Worm (Caenorhabditis elegans): ENCODE data around the gene T19B10.5.
A peak's percentile ranks its signal among the peaks of the same experiment; 100 is the strongest.
"Not testable (repeated sequence)": the region's sequence is repeated elsewhere in the genome, so short reads cannot be mapped to it uniquely, and the experiment has no call there.

T19B10.5 gene

ce11 chrV:11271051-11271450 is 36.6 kb downstream of the T19B10.5 start, which contains the start of gene clec-222:
Gene clec-222 (plus strand): TSS chrV:11271351.
- no peak for TF ChIP-seq pes-1 (GFP tag; IDR thresholded peaks at IDR 0.05)
- no peak for TF ChIP-seq aly-1 (tag; optimal IDR thresholded peaks at IDR 0.05)
- TF ChIP-seq F13C5.2 (tag; optimal IDR thresholded peaks at IDR 0.05), result no peak
- TF ChIP-seq tra-4 (tag; optimal IDR thresholded peaks at IDR 0.05), result no peak
- TF ChIP-seq ets-7 (tag; optimal IDR thresholded peaks at IDR 0.05), result no peak
- TF ChIP-seq tbx-11 (GFP tag; IDR thresholded peaks at IDR 0.05), result no peak
- no peak for TF ChIP-seq tbx-37 (GFP tag; conservative IDR thresholded peaks at IDR 0.05)
- TF ChIP-seq scrt-1 (GFP tag; IDR thresholded peaks at IDR 0.05), result no peak

- no peak for TF ChIP-seq tbx-11 (GFP tag; IDR thresholded peaks at IDR 0.05)
Measured at ce11 chrV:11272848-11273247, 38.4 kb downstream of the T19B10.5 start, which contains the start of gene clec-223. Gene clec-223 (plus strand): TSS chrV:11273148.

- TF ChIP-seq B0310.2 (tag; optimal IDR thresholded peaks at IDR 0.05), result no peak
- TF ChIP-seq pes-1 (GFP tag; IDR thresholded peaks at IDR 0.05), result no peak
- TF ChIP-seq aly-1 (tag; optimal IDR thresholded peaks at IDR 0.05), result no peak
- TF ChIP-seq ama-1 (optimal IDR thresholded peaks at IDR 0.05), result no peak
- no peak for TF ChIP-seq ceh-36 (tag; optimal IDR thresholded peaks at IDR 0.05)
- TF ChIP-seq ceh-13 (GFP tag; optimal IDR thresholded peaks at IDR 0.05), result no peak
- TF ChIP-seq tbx-37 (GFP tag; conservative IDR thresholded peaks at IDR 0.05), result no peak
- no peak for TF ChIP-seq F13C5.2 (tag; optimal IDR thresholded peaks at IDR 0.05)
- TF ChIP-seq tra-4 (tag; optimal IDR thresholded peaks at IDR 0.05), result no peak
- TF ChIP-seq hnd-1 (tag; optimal IDR thresholded peaks at IDR 0.05), result no peak
- TF ChIP-seq hmg-4 (GFP tag; optimal IDR thresholded peaks at IDR 0.05), result no peak
- no peak for TF ChIP-seq tbx-11 (GFP tag; IDR thresholded peaks at IDR 0.05)
- no peak for TF ChIP-seq ets-7 (tag; optimal IDR thresholded peaks at IDR 0.05)
- no peak for TF ChIP-seq flt-1 (GFP tag; IDR thresholded peaks at IDR 0.05)
Measured at ce11 chrV:11279564-11279963, 45.1 kb downstream of the T19B10.5 start.

DNA sequence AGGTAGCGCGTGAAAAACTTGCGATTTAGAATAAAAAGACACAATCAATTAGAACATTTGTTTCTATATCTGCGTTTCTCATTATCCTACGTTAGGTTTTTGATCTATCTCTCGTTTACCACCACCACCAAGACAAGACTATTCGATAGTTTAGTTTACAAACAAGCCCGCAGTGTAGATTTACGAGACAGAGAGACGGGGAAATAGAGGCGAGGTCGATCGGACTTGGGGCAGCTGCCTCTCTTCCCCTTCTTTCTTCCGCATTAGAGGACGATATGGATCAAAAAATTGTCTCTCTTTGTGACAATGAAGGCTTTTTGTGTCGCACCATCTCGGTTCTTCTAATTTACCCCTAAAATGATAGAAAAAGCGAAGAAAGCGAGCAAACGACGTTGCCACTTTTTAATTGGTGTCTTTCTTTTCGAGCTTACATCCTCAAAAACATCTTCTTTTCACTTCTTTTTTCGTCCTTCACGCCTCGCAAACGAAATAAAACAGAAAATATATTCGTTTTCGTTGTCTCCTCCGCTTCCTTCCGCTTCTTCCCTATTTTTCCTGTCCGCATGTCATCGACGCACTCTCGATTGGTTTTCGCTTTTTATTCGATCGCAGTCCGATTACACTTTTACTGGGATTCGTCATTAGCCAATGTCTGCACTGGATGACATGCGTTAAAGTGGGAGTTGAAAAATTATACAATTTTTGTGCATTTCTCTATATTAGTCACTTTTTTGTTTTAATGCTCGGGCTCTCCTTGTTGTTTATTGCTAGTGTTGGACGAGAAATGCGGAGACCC is 47.2 kb downstream of the T19B10.5 start:
- TF ChIP-seq ceh-36 (tag; optimal IDR thresholded peaks at IDR 0.05), result no peak
- peak; percentile 52 for TF ChIP-seq hmg-4 (GFP tag; optimal IDR thresholded peaks at IDR 0.05)
- no peak for TF ChIP-seq ama-1 (optimal IDR thresholded peaks at IDR 0.05)

ce11 chrV:11282272-11282671 is 47.8 kb downstream of the T19B10.5 start, which contains the start of gene gly-20:
Gene gly-20 (plus strand): TSS chrV:11282572.
- TF ChIP-seq ceh-36 (tag; optimal IDR thresholded peaks at IDR 0.05) (no peak), aly-1 (tag; optimal IDR thresholded peaks at IDR 0.05) (no peak), ama-1 (optimal IDR thresholded peaks at IDR 0.05) (no peak), tbx-37 (GFP tag; conservative IDR thresholded peaks at IDR 0.05) (no peak), F13C5.2 (tag; optimal IDR thresholded peaks at IDR 0.05) (no peak), tbx-11 (GFP tag; IDR thresholded peaks at IDR 0.05) (no peak), flt-1 (GFP tag; IDR thresholded peaks at IDR 0.05) (no peak), scrt-1 (GFP tag; IDR thresholded peaks at IDR 0.05) (no peak), tra-4 (tag; optimal IDR thresholded peaks at IDR 0.05) (no peak), B0310.2 (tag; optimal IDR thresholded peaks at IDR 0.05) (no peak), hnd-1 (tag; optimal IDR thresholded peaks at IDR 0.05) (no peak)

DNA sequence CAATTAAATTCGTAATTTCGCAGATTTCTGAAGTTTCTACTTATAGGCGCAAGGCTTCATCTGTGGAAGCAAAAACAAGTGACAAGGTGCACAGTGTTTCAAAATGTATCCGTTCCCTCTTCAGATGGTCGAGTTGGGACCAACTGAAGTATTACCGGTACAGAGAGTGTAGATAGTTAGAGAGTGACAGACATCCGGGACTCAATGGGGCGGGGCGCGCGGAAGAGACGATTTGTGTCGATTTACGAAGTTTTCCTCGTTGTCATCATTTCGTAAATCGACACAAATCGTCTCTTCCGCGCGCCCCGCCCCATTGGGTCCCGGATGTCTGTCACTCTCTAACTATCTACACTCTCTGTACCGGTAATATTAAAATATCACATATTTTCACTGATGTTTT is 51.7 kb downstream of the T19B10.5 start, which contains the start of gene C03E10.3:
Gene C03E10.3, plus strand, starts transcription at position 301 of the 400 bp plus-strand sequence.
- not testable (repeated sequence) for TF ChIP-seq hmg-4 (GFP tag; optimal IDR thresholded peaks at IDR 0.05); flt-1 (GFP tag; IDR thresholded peaks at IDR 0.05); tbx-37 (GFP tag; conservative IDR thresholded peaks at IDR 0.05)

Measured in whole organism, early embryonic.